Fruit fly (Drosophila melanogaster): ENCODE data around the gene Ilp6.

The Ilp6 gene

dm6 chrX:2355531-2355986 is 21.1 kb upstream of the Ilp6 start:
- no peak for TF ChIP-seq CG34406 (GFP tag; optimal IDR thresholded peaks at IDR 0.05)
- TF ChIP-seq OdsH (GFP tag; optimal IDR thresholded peaks at IDR 0.05): no peak
- TF ChIP-seq Gug (GFP tag; IDR thresholded peaks at IDR 0.05): no peak
- no peak for TF ChIP-seq CG8119 (GFP tag; IDR thresholded peaks at IDR 0.05)

DNA sequence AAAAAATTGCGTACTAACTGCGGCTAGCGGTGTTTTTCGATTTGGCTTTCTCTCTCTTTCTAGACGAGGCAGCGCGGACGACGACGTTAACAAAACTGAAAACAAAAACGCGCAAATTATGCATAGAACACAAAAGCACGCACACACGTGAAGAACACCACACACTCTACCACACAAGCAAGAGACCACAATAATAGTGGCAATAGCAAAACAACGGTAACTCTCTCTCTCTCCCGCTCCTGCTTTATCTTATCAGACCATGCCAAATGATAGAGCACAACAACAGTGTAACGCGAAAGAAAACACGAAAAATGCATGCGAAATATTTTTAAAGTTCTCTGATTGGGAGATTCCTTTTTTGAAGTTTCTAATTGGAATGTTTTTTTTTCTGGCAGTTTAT is 19.7 kb upstream of the Ilp6 start:
- no peak for TF ChIP-seq esn (GFP tag; optimal IDR thresholded peaks at IDR 0.05)
- TF ChIP-seq Met (GFP tag; optimal IDR thresholded peaks at IDR 0.05): no peak
- no peak for TF ChIP-seq CG9139 (GFP tag; optimal IDR thresholded peaks at IDR 0.05)
- no peak for TF ChIP-seq fd85E (GFP tag; optimal IDR thresholded peaks at IDR 0.05)
- TF ChIP-seq salr (GFP tag; optimal IDR thresholded peaks at IDR 0.05): no peak
- TF ChIP-seq dsx (GFP tag; optimal IDR thresholded peaks at IDR 0.05; ENCODE audit: poor library complexity, severe bottlenecking): no peak
- TF ChIP-seq CG6792 (GFP tag; optimal IDR thresholded peaks at IDR 0.05): no peak
- no peak for TF ChIP-seq cyc (GFP tag; optimal IDR thresholded peaks at IDR 0.05)
- no peak for TF ChIP-seq Sox15 (GFP tag; optimal IDR thresholded peaks at IDR 0.05)
- no peak for TF ChIP-seq CG31627 (GFP tag; optimal IDR thresholded peaks at IDR 0.05)
- no peak for TF ChIP-seq pdm3 (GFP tag; optimal IDR thresholded peaks at IDR 0.05)
- no peak for TF ChIP-seq net (GFP tag; optimal IDR thresholded peaks at IDR 0.05)
- no peak for TF ChIP-seq CG6854 (GFP tag; optimal IDR thresholded peaks at IDR 0.05)

- TF ChIP-seq CG11762 (GFP tag; optimal IDR thresholded peaks at IDR 0.05; ENCODE audit: insufficient read depth): no peak
- peak; percentile 28 for TF ChIP-seq svp (GFP tag)
- TF ChIP-seq CG6808 (GFP tag; optimal IDR thresholded peaks at IDR 0.05): no peak
- no peak for TF ChIP-seq Hr38 (GFP tag; optimal IDR thresholded peaks at IDR 0.05)
- TF ChIP-seq CG1621 (tag; optimal IDR thresholded peaks at IDR 0.05): no peak
- TF ChIP-seq vri (GFP tag; optimal IDR thresholded peaks at IDR 0.05): peak; percentile 66
Observed at dm6 chrX:2352819-2353218, 18.4 kb upstream of the Ilp6 start.

DNA sequence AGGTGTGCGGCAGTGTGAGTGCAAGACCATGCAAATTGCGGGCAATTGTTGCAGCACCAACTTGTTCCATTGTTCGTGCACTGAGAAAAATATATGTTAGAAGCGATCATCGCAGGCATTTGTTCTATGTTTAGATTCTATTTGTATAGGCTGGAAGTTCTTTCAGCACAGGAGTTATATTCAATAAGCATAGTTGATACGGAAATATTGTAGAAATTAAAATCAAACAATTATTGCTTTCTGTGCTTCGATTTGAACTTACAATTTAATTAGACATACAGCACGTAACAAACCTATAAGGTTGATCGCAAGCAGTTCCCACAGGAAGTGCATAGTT is 15.7 kb upstream of the Ilp6 start:
- peak; percentile 60; the same call in 2 of the 3 replicates for TF ChIP-seq CG6163 (GFP tag; IDR thresholded peaks at IDR 0.05)
- peak; percentile 68 for TF ChIP-seq CG15336 (GFP tag; IDR thresholded peaks at IDR 0.05)
- peak; percentile 81 for TF ChIP-seq eg (GFP tag; IDR thresholded peaks at IDR 0.05)
- peak; percentile 2 for TF ChIP-seq CG31627 (GFP tag; optimal IDR thresholded peaks at IDR 0.05)
- peak; percentile 48; the same call in 1 of the 2 replicates for TF ChIP-seq Gug (GFP tag; IDR thresholded peaks at IDR 0.05)
- peak; percentile 27; the same call in 1 of the 3 replicates for TF ChIP-seq CG8119 (GFP tag; IDR thresholded peaks at IDR 0.05)
- no peak for TF ChIP-seq Eip93F (GFP tag; optimal IDR thresholded peaks at IDR 0.05)
- peak; percentile 17 for TF ChIP-seq esn (GFP tag; optimal IDR thresholded peaks at IDR 0.05)
- peak; percentile 8 for TF ChIP-seq Hr39 (GFP tag; optimal IDR thresholded peaks at IDR 0.05)
- no peak for TF ChIP-seq CG7368 (GFP tag; optimal IDR thresholded peaks at IDR 0.05)
- TF ChIP-seq CG34406 (GFP tag; optimal IDR thresholded peaks at IDR 0.05): no peak
- no peak for TF ChIP-seq CG6276 (GFP tag; optimal IDR thresholded peaks at IDR 0.05)
- no peak for TF ChIP-seq Sox102F (GFP tag; optimal IDR thresholded peaks at IDR 0.05)
- peak; percentile 36 for TF ChIP-seq svp (GFP tag)
- TF ChIP-seq Eip78C (GFP tag): peak; percentile 27
- TF ChIP-seq Lpt (GFP tag; optimal IDR thresholded peaks at IDR 0.05): peak; percentile 15
- peak; percentile 43; the same call in 1 of the 2 replicates for TF ChIP-seq CG11294 (GFP tag; IDR thresholded peaks at IDR 0.05)

DNA sequence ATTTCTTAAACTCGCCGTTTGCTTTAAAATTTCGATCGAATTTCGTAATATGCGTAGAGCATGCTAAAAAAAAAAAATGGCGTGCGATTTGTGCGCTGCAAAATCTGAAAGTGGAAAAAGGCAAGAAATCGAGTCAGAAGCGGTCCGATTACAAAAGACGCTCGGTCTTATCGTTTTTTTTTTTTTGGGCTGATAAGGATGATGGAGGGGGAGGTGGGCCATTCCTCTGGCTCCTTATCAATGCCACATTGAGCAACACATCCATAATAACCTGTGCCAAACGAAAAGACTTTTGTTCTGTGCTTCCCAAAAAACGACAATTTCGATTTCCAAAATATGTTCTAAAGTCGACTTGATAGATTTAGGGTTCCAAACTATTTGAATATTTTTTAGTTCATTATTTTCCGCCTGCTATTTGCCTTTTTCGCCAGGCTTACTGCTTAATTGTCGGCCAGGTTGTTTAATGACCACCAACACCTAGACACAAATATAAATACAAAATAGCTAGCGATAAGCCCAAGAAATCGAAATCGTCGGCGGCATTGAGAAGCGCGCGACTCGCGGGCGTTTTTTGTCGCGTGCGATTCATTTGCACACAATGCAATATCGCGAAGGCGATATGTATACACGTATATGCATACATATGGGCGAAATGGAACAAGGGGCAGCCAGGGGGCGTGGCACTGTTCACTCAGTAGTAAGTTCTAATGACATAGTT is 15.2 kb upstream of the Ilp6 start:
- no peak for TF ChIP-seq CG6792 (GFP tag; optimal IDR thresholded peaks at IDR 0.05)
- TF ChIP-seq CG34406 (GFP tag; optimal IDR thresholded peaks at IDR 0.05): no peak
- no peak for TF ChIP-seq net (GFP tag; optimal IDR thresholded peaks at IDR 0.05)
- TF ChIP-seq ss (GFP tag; optimal IDR thresholded peaks at IDR 0.05): no peak
- TF ChIP-seq CG4318 (GFP tag; optimal IDR thresholded peaks at IDR 0.05): no peak
- peak; percentile 7 for TF ChIP-seq Eip93F (GFP tag; optimal IDR thresholded peaks at IDR 0.05)
- TF ChIP-seq CG3032 (tag; optimal IDR thresholded peaks at IDR 0.05): no peak
- TF ChIP-seq Eip78C (GFP tag): no peak
- TF ChIP-seq Hr4 (GFP tag; optimal IDR thresholded peaks at IDR 0.05): no peak
- TF ChIP-seq svp (GFP tag): peak; percentile 41
- no peak for TF ChIP-seq CG6854 (GFP tag; optimal IDR thresholded peaks at IDR 0.05)
- no peak for TF ChIP-seq Sox102F (GFP tag; optimal IDR thresholded peaks at IDR 0.05)
- TF ChIP-seq esn (GFP tag; optimal IDR thresholded peaks at IDR 0.05): no peak
- TF ChIP-seq OdsH (GFP tag; optimal IDR thresholded peaks at IDR 0.05): no peak
- no peak for TF ChIP-seq CG3919 (GFP tag; optimal IDR thresholded peaks at IDR 0.05)
- peak; percentile 93 for TF ChIP-seq vri (GFP tag; optimal IDR thresholded peaks at IDR 0.05)
- no peak for TF ChIP-seq Sox15 (GFP tag; optimal IDR thresholded peaks at IDR 0.05)
